Fruit fly (Drosophila melanogaster): ENCODE measurements around the gene dpr9.

dpr9 gene

dm6 chr3R:15076963-15077362 lies at the start of gene dpr9:
Gene dpr9, minus strand, starts transcription at chr3R:15077206.
- TF ChIP-seq CG8478 (optimal IDR thresholded peaks at IDR 0.05): no peak
- no peak for TF ChIP-seq usp (GFP tag; optimal IDR thresholded peaks at IDR 0.05)
- no peak for TF ChIP-seq psq (optimal IDR thresholded peaks at IDR 0.05)
- TF ChIP-seq Dll (optimal IDR thresholded peaks at IDR 0.05): no peak
- no peak for TF ChIP-seq EcR (GFP tag; optimal IDR thresholded peaks at IDR 0.05)
- no peak for TF ChIP-seq pan (optimal IDR thresholded peaks at IDR 0.05)

DNA sequence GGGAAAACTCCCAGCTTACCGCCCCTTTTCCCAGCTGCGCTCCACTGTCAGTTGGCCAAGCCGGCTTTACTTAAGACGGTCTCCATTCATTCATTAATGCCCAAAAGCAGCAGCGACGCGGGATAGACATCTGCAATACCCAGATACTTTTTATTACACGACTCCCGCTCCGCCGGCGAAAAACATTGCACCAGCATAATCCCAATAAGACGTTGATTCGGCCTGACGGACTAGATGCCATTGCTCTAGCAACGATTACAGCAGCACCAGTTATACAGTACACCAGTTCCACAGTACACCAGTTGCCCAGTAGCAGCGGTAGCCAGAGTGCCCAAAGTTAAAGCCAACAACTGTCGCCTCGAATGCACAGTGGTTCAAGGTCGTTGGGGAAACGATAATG lies 48.8 kb upstream of the dpr9 start:
- TF ChIP-seq psq (optimal IDR thresholded peaks at IDR 0.05) (no peak), EcR (GFP tag; optimal IDR thresholded peaks at IDR 0.05) (no peak), usp (GFP tag; optimal IDR thresholded peaks at IDR 0.05) (no peak), Dll (optimal IDR thresholded peaks at IDR 0.05) (no peak), pan (optimal IDR thresholded peaks at IDR 0.05) (no peak), CG8478 (optimal IDR thresholded peaks at IDR 0.05) (no peak)

- TF ChIP-seq psq (optimal IDR thresholded peaks at IDR 0.05): no peak
Measured at dm6 chr3R:15124559-15124958, 47.6 kb upstream of the dpr9 start.

dm6 chr3R:15123036-15123715 lies 46.2 kb upstream of the dpr9 start:
- TF ChIP-seq EcR (GFP tag; optimal IDR thresholded peaks at IDR 0.05) (no peak), CG8478 (optimal IDR thresholded peaks at IDR 0.05) (no peak), psq (optimal IDR thresholded peaks at IDR 0.05) (no peak), Dll (optimal IDR thresholded peaks at IDR 0.05) (no peak), usp (GFP tag; optimal IDR thresholded peaks at IDR 0.05) (no peak), pan (optimal IDR thresholded peaks at IDR 0.05) (no peak)

DNA sequence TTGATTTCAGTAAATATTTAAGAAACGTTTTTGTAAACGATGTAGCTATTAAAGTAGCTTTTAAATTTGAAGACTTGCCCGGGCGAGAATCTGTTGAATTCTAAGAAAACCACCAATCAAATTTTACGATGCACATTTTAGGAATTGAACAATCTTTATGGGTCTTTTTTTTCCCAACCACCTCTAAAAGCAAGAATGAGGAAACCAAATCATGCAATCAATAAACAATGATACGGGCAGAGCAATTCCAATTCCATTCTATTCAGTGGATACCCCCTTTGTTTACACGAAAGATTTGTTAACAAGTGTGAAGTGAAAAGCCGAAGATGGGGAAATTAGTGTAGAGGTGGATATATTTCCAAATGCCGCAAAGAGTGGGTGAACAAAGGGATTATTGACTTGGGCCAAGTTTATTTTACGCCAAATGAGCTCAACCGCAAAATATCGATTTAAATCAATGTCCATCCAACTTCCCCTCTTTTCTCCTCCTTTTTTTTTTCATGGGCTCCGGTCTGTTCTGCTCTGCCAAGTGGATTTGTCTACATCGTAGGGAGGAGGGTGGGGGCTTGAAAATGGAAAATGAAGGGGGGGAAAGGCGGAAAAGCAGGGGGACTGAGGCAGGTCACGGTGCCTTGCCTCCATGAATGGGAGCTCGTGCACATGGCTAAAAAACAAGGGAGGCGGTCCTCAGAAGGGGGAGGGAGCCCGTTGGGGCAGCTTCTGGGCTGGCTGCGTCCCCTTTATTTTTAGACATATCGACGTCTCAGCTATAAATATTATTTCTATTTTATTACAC lies 44.8 kb upstream of the dpr9 start:
- TF ChIP-seq Dll (optimal IDR thresholded peaks at IDR 0.05) (no peak), CG8478 (optimal IDR thresholded peaks at IDR 0.05) (no peak), pan (optimal IDR thresholded peaks at IDR 0.05) (no peak), psq (optimal IDR thresholded peaks at IDR 0.05) (no peak), usp (GFP tag; optimal IDR thresholded peaks at IDR 0.05) (no peak), EcR (GFP tag; optimal IDR thresholded peaks at IDR 0.05) (no peak)

DNA sequence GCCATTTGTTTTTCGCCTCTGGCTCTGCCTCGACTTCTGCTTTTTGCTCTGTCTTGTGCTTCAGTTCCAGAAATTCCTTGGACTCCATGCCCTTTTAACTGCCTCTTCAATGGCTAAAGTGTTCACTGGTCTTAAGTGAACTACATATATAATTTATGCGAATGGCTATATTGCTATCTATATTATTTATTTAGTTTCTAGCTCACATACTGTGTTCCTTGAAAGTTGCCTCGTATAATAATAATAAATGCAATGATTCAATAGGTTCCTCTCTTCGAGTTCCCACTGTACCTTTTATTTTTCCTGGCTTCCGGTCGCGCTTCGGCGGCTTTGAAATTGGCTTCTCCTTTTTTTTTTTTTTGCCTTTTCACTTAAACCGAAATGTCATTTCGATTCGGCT lies 42.7 kb upstream of the dpr9 start:
- TF ChIP-seq psq (optimal IDR thresholded peaks at IDR 0.05): no peak
- TF ChIP-seq pan (optimal IDR thresholded peaks at IDR 0.05): no peak
- TF ChIP-seq CG8478 (optimal IDR thresholded peaks at IDR 0.05): no peak
- TF ChIP-seq Dll (optimal IDR thresholded peaks at IDR 0.05): no peak
- TF ChIP-seq usp (GFP tag; optimal IDR thresholded peaks at IDR 0.05): no peak
- TF ChIP-seq EcR (GFP tag; optimal IDR thresholded peaks at IDR 0.05): no peak

DNA sequence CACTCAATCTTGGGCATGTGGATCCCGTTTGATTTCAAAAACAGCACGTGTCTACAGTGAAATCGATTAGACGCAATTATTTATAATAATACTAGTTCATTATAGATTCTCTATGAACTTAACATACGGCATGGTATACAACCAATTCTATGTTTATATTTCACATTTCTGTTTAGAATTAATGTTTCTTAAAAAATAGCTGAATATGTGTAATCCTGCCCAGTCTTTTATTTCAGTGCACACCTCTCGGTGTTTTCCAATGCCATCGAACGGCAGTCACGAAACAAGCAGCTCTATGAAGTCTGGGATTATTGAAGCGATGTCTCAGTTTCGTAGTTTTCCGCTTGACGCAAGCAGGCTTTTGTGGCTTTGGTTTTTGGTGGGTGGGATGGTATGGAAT lies 40.8 kb upstream of the dpr9 start:
- TF ChIP-seq usp (GFP tag; optimal IDR thresholded peaks at IDR 0.05) (no peak), psq (optimal IDR thresholded peaks at IDR 0.05) (no peak), EcR (GFP tag; optimal IDR thresholded peaks at IDR 0.05) (no peak)

DNA sequence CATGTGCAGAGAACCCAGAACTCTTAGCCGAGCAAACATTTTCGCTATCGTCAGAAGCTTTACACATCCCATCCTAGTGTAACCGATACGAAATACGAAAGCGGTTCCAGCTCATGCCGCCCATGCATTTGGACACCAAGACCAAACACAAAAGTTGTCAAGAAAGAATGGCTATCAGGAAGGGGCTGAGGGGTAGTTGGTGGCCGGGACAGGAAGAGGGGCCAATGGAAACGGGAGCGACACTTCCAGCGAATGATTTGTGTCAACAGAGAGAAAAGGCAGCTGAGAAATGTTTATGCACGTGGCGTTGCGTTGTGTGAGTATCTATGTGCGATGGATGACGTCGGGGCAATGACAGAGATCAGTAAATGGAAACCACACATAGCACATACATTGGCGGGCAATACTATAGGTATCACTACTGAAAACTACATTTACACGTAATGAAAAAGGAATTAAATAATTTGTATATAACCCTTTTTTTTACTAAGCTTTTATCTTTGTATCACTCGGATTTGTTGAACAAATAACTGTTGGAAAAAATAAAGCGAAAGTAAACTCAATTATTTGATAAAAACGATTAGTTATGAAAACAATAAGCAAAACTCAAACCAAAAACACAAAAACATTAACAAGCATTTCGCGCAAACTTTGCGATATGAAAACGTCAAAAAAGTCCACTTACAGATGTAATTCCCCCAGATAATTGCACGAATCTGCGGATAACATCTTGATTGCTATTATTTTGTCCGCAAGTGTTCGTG lies 37.6 kb upstream of the dpr9 start:
- TF ChIP-seq psq (optimal IDR thresholded peaks at IDR 0.05) (no peak), pan (optimal IDR thresholded peaks at IDR 0.05) (no peak), EcR (GFP tag; optimal IDR thresholded peaks at IDR 0.05) (peak in 1 of 2 experiments; percentile 21), usp (GFP tag; optimal IDR thresholded peaks at IDR 0.05) (no peak)

DNA sequence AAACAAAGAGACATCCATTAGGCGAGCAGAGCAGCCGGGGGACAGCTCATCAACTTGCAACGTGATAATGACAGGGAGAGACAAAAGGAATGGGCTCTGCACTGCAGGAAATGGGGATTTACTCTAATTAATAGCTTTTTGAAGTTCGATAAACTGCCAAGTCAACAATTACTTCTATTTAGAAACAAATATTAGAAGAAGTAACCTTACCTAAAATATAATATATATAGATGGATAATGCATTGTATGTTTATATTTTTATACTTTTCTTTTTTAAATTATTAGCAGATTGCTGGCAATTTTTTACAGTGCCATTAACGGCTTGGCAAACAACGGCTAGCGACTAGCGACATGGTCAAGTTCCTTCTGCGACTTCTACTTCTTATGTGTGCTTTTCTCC lies 36.6 kb upstream of the dpr9 start:
- no peak for TF ChIP-seq EcR (GFP tag; optimal IDR thresholded peaks at IDR 0.05)
- no peak for TF ChIP-seq psq (optimal IDR thresholded peaks at IDR 0.05)
- TF ChIP-seq Dll (optimal IDR thresholded peaks at IDR 0.05): no peak
- TF ChIP-seq CG8478 (optimal IDR thresholded peaks at IDR 0.05): no peak
- TF ChIP-seq usp (GFP tag; optimal IDR thresholded peaks at IDR 0.05): no peak
- TF ChIP-seq pan (optimal IDR thresholded peaks at IDR 0.05): no peak

DNA sequence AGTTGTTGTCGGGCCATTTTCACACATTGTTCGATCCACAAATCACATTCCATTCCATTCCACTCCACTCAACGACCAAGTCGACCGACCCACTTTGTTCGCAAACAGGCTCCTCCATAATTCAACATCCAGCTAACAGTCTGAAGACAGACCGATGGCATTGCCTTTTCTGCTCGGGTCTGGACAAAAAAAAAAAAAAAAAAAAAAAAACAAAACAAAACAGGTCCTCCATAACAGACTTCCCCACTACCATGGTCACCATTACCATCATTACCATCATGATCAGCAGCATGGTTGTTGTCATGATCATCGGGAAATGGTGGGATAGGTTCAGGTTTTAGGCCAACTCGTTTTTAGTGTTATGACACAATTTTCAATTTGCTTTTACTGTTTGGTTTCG lies 35.2 kb upstream of the dpr9 start:
- TF ChIP-seq Dll (optimal IDR thresholded peaks at IDR 0.05): no peak
- no peak for TF ChIP-seq EcR (GFP tag; optimal IDR thresholded peaks at IDR 0.05)
- no peak for TF ChIP-seq CG8478 (optimal IDR thresholded peaks at IDR 0.05)
- TF ChIP-seq psq (optimal IDR thresholded peaks at IDR 0.05): no peak
- no peak for TF ChIP-seq usp (GFP tag; optimal IDR thresholded peaks at IDR 0.05)
- no peak for TF ChIP-seq pan (optimal IDR thresholded peaks at IDR 0.05)

dm6 chr3R:15110135-15110534 lies 33.1 kb upstream of the dpr9 start:
- TF ChIP-seq usp (GFP tag; optimal IDR thresholded peaks at IDR 0.05) (no peak), Dll (optimal IDR thresholded peaks at IDR 0.05) (no peak), psq (optimal IDR thresholded peaks at IDR 0.05) (no peak), pan (optimal IDR thresholded peaks at IDR 0.05) (no peak), CG8478 (optimal IDR thresholded peaks at IDR 0.05) (no peak), EcR (GFP tag; optimal IDR thresholded peaks at IDR 0.05) (no peak)

- no peak for TF ChIP-seq Dll (optimal IDR thresholded peaks at IDR 0.05)
- TF ChIP-seq pan (optimal IDR thresholded peaks at IDR 0.05): no peak
Measured at dm6 chr3R:15095550-15096031, 18.6 kb upstream of the dpr9 start, which contains the start of gene CG6966. Gene CG6966, minus strand, starts transcription at chr3R:15095631.

All from whole organism.